Fruit fly (Drosophila melanogaster) whole organism, prepupa: ENCODE measurements around the gene Rrp45.

Experiments used
- CG10669 ChIP-seq: fragments of 200-800 bp; sonication (Bioruptor generic); optimal IDR thresholded peaks from 3 replicates; lab custom pipeline; 2018; ENCODE audit warnings: missing biosample characterization, mild to moderate bottlenecking, missing genetic modification characterization, moderate library complexity
- CG1621 ChIP-seq: fragments of 200-800 bp; sonication (Bioruptor generic); optimal IDR thresholded peaks from 3 replicates; lab custom pipeline; 2018; ENCODE audit warnings: missing biosample characterization, mild to moderate bottlenecking, missing genetic modification characterization
- CG16779 ChIP-seq: fragments of 200-800 bp; sonication (Bioruptor generic); optimal IDR thresholded peaks from 3 replicates; lab custom pipeline; 2017; ENCODE audit warnings: missing biosample characterization, mild to moderate bottlenecking, missing genetic modification characterization
- CG3032 ChIP-seq: fragments of 200-800 bp; optimal IDR thresholded peaks from 2 replicates; lab custom pipeline; 2019; ENCODE audit warnings: missing biosample characterization, mild to moderate bottlenecking, missing genetic modification characterization, moderate library complexity
- CG31627 ChIP-seq: fragments of 200-800 bp; sonication (Bioruptor generic); optimal IDR thresholded peaks from 3 replicates; lab custom pipeline; 2016; ENCODE audit warnings: missing biosample characterization, missing genetic modification characterization
- CG32006 ChIP-seq: fragments of 200-800 bp; sonication (Bioruptor generic); optimal IDR thresholded peaks from 3 replicates; lab custom pipeline; 2017; ENCODE audit warnings: missing biosample characterization, mild to moderate bottlenecking, missing genetic modification characterization
- CG34406 ChIP-seq: fragments of 200-800 bp; sonication (Bioruptor generic); optimal IDR thresholded peaks from 3 replicates; lab custom pipeline; 2016; ENCODE audit warnings: missing biosample characterization, missing genetic modification characterization
- CG3919 ChIP-seq: fragments of 200-800 bp; sonication (Bioruptor generic); optimal IDR thresholded peaks from 3 replicates; lab custom pipeline; 2016; ENCODE audit warnings: missing biosample characterization, missing genetic modification characterization
- CG4318 ChIP-seq: fragments of 200-800 bp; sonication (Bioruptor generic); optimal IDR thresholded peaks from 3 replicates; lab custom pipeline; 2017; ENCODE audit warnings: missing biosample characterization, mild to moderate bottlenecking, missing genetic modification characterization
- CG6163 ChIP-seq: fragments of 200-800 bp; sonication (Bioruptor generic); IDR thresholded peaks from 3 replicates; pipeline ENCODE4 v1.3.6; 2022; ENCODE audit warnings: missing biosample characterization, missing genetic modification characterization
- CG6276 ChIP-seq: fragments of 200-800 bp; sonication (Bioruptor generic); optimal IDR thresholded peaks from 2 replicates; lab custom pipeline; 2017; ENCODE audit warnings: missing biosample characterization, mild to moderate bottlenecking, missing genetic modification characterization
- CG6808 ChIP-seq: fragments of 200-800 bp; sonication (Bioruptor generic); optimal IDR thresholded peaks from 3 replicates; lab custom pipeline; 2017; ENCODE audit warnings: missing biosample characterization, missing genetic modification characterization, mild to moderate bottlenecking, moderate library complexity, missing genetic modification reagents
- CG6854 ChIP-seq: fragments of 200-800 bp; sonication (Bioruptor generic); optimal IDR thresholded peaks from 2 replicates; lab custom pipeline; 2017; ENCODE audit warnings: missing biosample characterization, mild to moderate bottlenecking, missing genetic modification characterization
- CG8119 ChIP-seq: fragments of 200-800 bp; sonication (Bioruptor generic); IDR thresholded peaks from 3 replicates; pipeline ENCODE4 v1.3.6; 2022; ENCODE audit warnings: missing biosample characterization, missing genetic modification characterization
- CG8632 ChIP-seq: fragments of 200-800 bp; sonication (Bioruptor generic); optimal IDR thresholded peaks from 3 replicates; lab custom pipeline; 2016; ENCODE audit warnings: missing biosample characterization, missing genetic modification characterization
- CG9139 ChIP-seq: fragments of 200-800 bp; sonication (Bioruptor generic); optimal IDR thresholded peaks from 3 replicates; lab custom pipeline; 2017; ENCODE audit warnings: missing biosample characterization, mild to moderate bottlenecking, missing genetic modification characterization
- Eip75B ChIP-seq: fragments of 200-800 bp; sonication (Bioruptor generic); optimal IDR thresholded peaks from 3 replicates; lab custom pipeline; 2016; ENCODE audit warnings: missing biosample characterization, missing genetic modification characterization
- Eip78C ChIP-seq: fragments of 200-800 bp; sonication (Bioruptor generic); peaks from one replicate; lab custom pipeline; 2016; ENCODE audit warnings: missing biosample characterization, missing genetic modification characterization
- Ets21C ChIP-seq: fragments of 200-800 bp; sonication (Bioruptor generic); optimal IDR thresholded peaks from 3 replicates; lab custom pipeline; 2016; ENCODE audit warnings: missing biosample characterization, missing genetic modification characterization
- Ets96B ChIP-seq: fragments of 200-800 bp; optimal IDR thresholded peaks from 2 replicates; lab custom pipeline; 2019; ENCODE audit warnings: missing biosample characterization, mild to moderate bottlenecking, missing genetic modification characterization, moderate library complexity
- Hr4 ChIP-seq: fragments of 200-800 bp; sonication (Bioruptor generic); optimal IDR thresholded peaks from 3 replicates; lab custom pipeline; 2016; ENCODE audit warnings: missing biosample characterization, missing genetic modification characterization
- Lpt ChIP-seq: fragments of 200-800 bp; sonication (Bioruptor generic); optimal IDR thresholded peaks from 3 replicates; lab custom pipeline; 2016; ENCODE audit warnings: missing biosample characterization, missing genetic modification characterization
- Met ChIP-seq: fragments of 200-800 bp; sonication (Bioruptor generic); optimal IDR thresholded peaks from 3 replicates; lab custom pipeline; 2016; ENCODE audit warnings: missing biosample characterization, missing genetic modification characterization
- OdsH ChIP-seq: fragments of 200-800 bp; sonication (Bioruptor generic); optimal IDR thresholded peaks from 3 replicates; lab custom pipeline; 2016; ENCODE audit warnings: missing biosample characterization, missing genetic modification characterization
- Sox14 ChIP-seq: fragments of 200-800 bp; sonication (Bioruptor generic); optimal IDR thresholded peaks from 3 replicates; lab custom pipeline; 2016; ENCODE audit warnings: missing biosample characterization, missing genetic modification characterization
- achi ChIP-seq: fragments of 200-800 bp; sonication (Bioruptor generic); optimal IDR thresholded peaks from 3 replicates; lab custom pipeline; 2016; ENCODE audit warnings: missing biosample characterization, missing genetic modification characterization
- dsx ChIP-seq: fragments of 200-800 bp; optimal IDR thresholded peaks from 3 replicates; lab custom pipeline; 2019; ENCODE audit warnings: missing biosample characterization, mild to moderate bottlenecking, missing genetic modification characterization, moderate library complexity; ENCODE audit not compliant: poor library complexity, severe bottlenecking
- eg ChIP-seq: fragments of 200-800 bp; sonication (Bioruptor generic); IDR thresholded peaks from 3 replicates; pipeline ENCODE4 v1.3.6; 2022; ENCODE audit warnings: missing biosample characterization, missing genetic modification characterization
- esn ChIP-seq: fragments of 200-800 bp; sonication (Bioruptor generic); optimal IDR thresholded peaks from 2 replicates; lab custom pipeline; 2016; ENCODE audit warnings: missing biosample characterization, mild to moderate bottlenecking, missing genetic modification characterization, moderate library complexity
- fd59A ChIP-seq: fragments of 200-800 bp; sonication (Bioruptor generic); optimal IDR thresholded peaks from 2 replicates; lab custom pipeline; 2017; ENCODE audit warnings: missing biosample characterization, mild to moderate bottlenecking, missing genetic modification characterization, missing genetic modification reagents
- fd85E ChIP-seq: fragments of 200-800 bp; sonication (Bioruptor generic); optimal IDR thresholded peaks from 3 replicates; lab custom pipeline; 2016; ENCODE audit warnings: missing biosample characterization, missing genetic modification characterization
- fkh ChIP-seq: fragments of 200-800 bp; sonication (Bioruptor generic); optimal IDR thresholded peaks from 3 replicates; lab custom pipeline; 2017; ENCODE audit warnings: missing biosample characterization, mild to moderate bottlenecking, missing genetic modification characterization, moderate library complexity
- lz ChIP-seq: fragments of 200-800 bp; sonication (Bioruptor generic); optimal IDR thresholded peaks from 3 replicates; lab custom pipeline; 2016; ENCODE audit warnings: missing biosample characterization, missing genetic modification characterization
- net ChIP-seq: fragments of 200-800 bp; sonication (Bioruptor generic); optimal IDR thresholded peaks from 3 replicates; lab custom pipeline; 2016; ENCODE audit warnings: missing biosample characterization, missing genetic modification characterization
- pdm3 ChIP-seq: fragments of 200-800 bp; sonication (Bioruptor generic); optimal IDR thresholded peaks from 3 replicates; lab custom pipeline; 2016; ENCODE audit warnings: missing biosample characterization, missing genetic modification characterization
- salr ChIP-seq, 2 experiments: fragments of 200-800 bp; sonication (Bioruptor generic); optimal IDR thresholded peaks; 3 replicates each; lab custom pipeline; 2016 to 2018; ENCODE audit warnings: missing biosample characterization in 2 of 2, missing genetic modification characterization in 2 of 2, mild to moderate bottlenecking in 1 of 2
- ss ChIP-seq, 2 experiments: fragments of 200-800 bp; sonication (Bioruptor generic); optimal IDR thresholded peaks; 2 replicates in 1 of 2; 3 replicates in 1 of 2; lab custom pipeline; 2017 to 2018; ENCODE audit warnings: mild to moderate bottlenecking in 2 of 2, missing biosample characterization in 2 of 2, missing genetic modification characterization in 2 of 2, moderate library complexity in 1 of 2
- svp ChIP-seq: fragments of 200-800 bp; sonication (Bioruptor generic); peaks from one replicate; lab custom pipeline; 2016; ENCODE audit warnings: missing biosample characterization, missing genetic modification characterization
- topi ChIP-seq: fragments of 200-800 bp; sonication (Bioruptor generic); optimal IDR thresholded peaks from 3 replicates; lab custom pipeline; 2016; ENCODE audit warnings: missing biosample characterization, missing genetic modification characterization

Rrp45 gene

DNA sequence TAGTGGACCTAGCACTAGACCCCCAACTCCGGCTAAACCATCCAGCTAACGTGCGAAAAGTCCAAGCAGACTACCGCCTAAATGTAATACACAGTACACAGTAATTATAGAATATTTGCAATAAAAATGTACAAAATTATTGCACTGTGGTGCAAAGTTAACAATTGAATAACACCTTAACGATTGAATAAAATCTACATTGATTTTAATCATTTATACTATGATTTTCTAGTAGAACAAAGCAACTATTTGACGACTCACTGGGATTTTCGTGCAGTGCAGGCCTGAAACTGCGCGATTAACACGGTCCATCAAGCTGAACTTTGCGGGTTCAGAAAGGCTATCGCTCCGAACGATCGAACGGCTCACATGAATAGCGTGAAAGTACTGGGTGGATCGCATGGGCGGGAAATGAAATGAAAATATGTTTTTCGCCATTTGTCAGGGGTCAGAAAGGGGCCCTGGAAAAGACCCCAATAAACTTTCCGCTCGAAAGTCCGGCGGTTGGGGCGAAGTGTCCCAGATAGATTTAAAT lies 12.9 kb downstream of the Rrp45 start:
- peak; percentile 28 for TF ChIP-seq topi (GFP tag; lab: Kevin White, UChicago)
- TF ChIP-seq OdsH (GFP tag; lab: Kevin White, UChicago), result no peak
- TF ChIP-seq Ets96B (tag; lab: Kevin White, UChicago), result peak; percentile 3
- peak; percentile 96 for TF ChIP-seq svp (GFP tag; lab: Kevin White, UChicago)
- peak; percentile 25 for TF ChIP-seq dsx (GFP tag; lab: Kevin White, UChicago)
- TF ChIP-seq achi, result peak; percentile 9
- peak; percentile 3 for TF ChIP-seq CG3032 (tag; lab: Kevin White, UChicago)
- TF ChIP-seq Eip78C, result peak; percentile 76
- peak; percentile 13 for TF ChIP-seq CG10669 (GFP tag; lab: Kevin White, UChicago)
- TF ChIP-seq Hr4 (GFP tag; lab: Kevin White, UChicago), result peak; percentile 29
- 0 out of 3 replicates have a peak, but pooled peaks have one; percentile 39 for TF ChIP-seq CG8119 (GFP tag; lab: Robert Waterston, UW)
- peak; percentile 28; the same call in 1 of the 3 replicates for TF ChIP-seq eg (GFP tag; lab: Robert Waterston, UW)
- peak; percentile 56 for TF ChIP-seq CG32006 (GFP tag; lab: Kevin White, UChicago)
- peak in 1 of 2 experiments; percentile 0 for TF ChIP-seq salr (GFP tag; optimal IDR thresholded peaks at IDR 0.05; lab: Kevin White, UChicago)
- no peak for TF ChIP-seq CG4318 (GFP tag; lab: Kevin White, UChicago)
- TF ChIP-seq pdm3 (GFP tag; lab: Kevin White, UChicago), result peak; percentile 32
- TF ChIP-seq CG3919 (GFP tag; lab: Kevin White, UChicago), result peak; percentile 22
- TF ChIP-seq Sox14 (GFP tag; lab: Kevin White, UChicago), result no peak
- TF ChIP-seq CG16779 (tag; lab: Kevin White, UChicago), result no peak
- no peak for TF ChIP-seq Eip75B
- TF ChIP-seq CG31627, result no peak
- TF ChIP-seq CG6854 (GFP tag; lab: Kevin White, UChicago), result no peak
- TF ChIP-seq CG6276, result peak; percentile 40

DNA sequence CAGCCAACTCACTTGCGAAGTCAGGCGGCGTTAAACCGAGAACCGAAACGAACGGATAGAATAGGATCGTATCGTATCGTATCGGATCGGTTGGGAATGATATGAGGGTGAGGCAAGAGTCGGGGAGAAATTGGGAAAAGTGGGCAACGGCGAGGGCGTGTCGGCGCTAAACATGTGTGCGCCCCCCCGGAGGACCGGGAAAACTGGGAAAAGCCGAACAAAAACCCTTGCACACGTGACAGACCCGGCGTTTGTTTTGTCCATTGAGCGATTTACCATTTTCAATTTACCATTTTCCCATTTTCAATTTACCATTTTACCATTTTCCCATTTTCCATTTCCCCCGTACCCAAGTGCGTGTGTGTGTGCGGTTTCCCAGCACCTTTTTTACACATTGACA lies 16.0 kb downstream of the Rrp45 start:
- TF ChIP-seq fd59A (GFP tag; lab: Kevin White, UChicago) (no peak), CG32006 (GFP tag; lab: Kevin White, UChicago) (no peak), topi (GFP tag; lab: Kevin White, UChicago) (no peak), pdm3 (GFP tag; lab: Kevin White, UChicago) (no peak), fd85E (GFP tag; lab: Kevin White, UChicago) (no peak)

DNA sequence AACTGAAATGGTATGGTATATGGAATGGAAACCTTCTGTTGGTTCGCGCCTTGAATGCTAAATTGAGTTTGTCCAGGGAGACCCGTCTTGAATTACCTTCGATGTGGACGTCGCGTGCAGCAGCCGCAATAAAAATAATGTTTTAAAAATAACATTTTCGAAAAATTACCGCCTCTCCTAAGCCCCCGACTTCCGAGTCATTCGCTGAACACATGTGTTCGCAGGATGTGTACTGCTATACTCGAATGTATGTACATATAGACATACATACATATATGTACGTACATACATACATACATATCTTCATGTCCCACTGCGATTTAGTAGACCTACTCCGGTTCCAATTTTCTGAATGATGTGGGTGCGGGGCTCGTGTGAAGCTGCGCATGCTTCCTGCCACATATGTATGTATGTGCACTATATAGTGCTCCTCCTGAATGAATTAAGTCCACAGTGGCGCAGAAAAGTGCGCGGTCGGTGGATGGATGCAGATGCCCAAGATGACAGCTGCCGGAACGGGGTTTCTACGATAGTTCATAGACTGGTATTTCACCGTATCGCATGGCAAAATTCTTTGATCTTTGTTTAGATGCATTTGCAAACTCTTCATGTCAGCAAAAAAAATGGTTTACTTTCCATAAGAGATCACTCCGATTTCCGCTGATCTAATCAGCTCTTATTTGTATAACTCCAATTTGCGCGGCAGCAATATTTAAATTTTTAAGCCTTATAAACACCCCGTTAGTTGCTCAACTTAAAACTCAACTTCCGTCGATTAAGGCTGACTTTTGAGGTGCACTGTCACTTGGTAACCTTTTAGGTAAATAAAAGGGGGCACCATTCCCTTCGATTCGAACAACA lies 16.6 kb downstream of the Rrp45 start:
- TF ChIP-seq CG6854 (GFP tag; lab: Kevin White, UChicago), result no peak
- peak in 1 of 2 experiments; percentile 32 for TF ChIP-seq ss (GFP tag; optimal IDR thresholded peaks at IDR 0.05; lab: Kevin White, UChicago)
- no peak for TF ChIP-seq net
- no peak for TF ChIP-seq CG9139 (GFP tag; lab: Kevin White, UChicago)
- TF ChIP-seq CG4318 (GFP tag; lab: Kevin White, UChicago), result no peak
- no peak for TF ChIP-seq fkh (GFP tag; lab: Kevin White, UChicago)

DNA sequence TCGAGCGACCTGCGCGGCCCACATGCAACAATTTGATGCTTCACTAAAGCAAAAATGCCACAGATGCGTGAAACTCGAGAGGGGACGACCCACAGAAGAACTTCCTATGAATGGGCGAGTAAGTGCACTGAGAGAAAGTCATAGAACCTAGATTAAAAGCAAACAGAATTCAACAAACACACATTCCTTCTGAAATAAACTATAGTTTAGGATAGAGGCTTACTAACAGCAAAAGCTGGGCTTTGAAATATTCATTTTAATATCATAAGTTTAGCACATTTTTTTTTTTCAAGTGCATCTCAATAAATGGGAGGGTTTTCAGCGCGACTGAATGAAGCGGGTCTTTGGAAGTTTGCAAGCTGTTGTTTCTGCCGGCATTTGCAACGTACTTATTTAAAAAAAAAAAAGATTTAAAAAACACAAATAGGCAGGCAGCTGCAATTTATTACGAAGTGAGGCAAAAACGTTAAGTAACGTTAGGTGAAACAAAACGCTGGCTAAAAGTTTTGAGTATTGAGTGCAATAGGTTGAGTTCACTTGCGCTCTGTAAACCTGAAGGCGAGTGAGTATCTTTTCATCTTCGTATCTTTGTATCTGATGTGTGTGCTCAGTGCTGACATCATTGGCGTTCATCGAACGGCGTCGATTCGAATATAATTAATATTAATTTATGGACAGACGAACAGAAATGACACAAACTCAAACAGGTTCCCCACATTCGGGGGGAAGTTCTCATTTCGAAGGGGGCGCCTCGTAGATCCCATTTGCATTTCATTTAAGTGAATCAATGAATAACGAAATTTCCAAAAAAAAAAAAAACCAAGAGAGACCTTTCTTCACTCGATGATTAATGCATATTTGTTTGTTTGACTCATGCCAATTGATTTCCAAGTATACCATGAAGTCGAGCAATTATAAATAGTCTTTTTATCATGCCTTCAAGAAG lies 17.9 kb downstream of the Rrp45 start:
- TF ChIP-seq CG6808 (peak; percentile 69), Ets21C (GFP tag; lab: Kevin White, UChicago) (no peak), Eip75B (peak; percentile 65), fd59A (GFP tag; lab: Kevin White, UChicago) (peak; percentile 0), Met (GFP tag; lab: Kevin White, UChicago) (peak; percentile 39), CG32006 (GFP tag; lab: Kevin White, UChicago) (peak; percentile 27), Eip78C (peak; percentile 91), esn (peak; percentile 26), CG3032 (tag; lab: Kevin White, UChicago) (peak; percentile 72), CG6163 (GFP tag; lab: Robert Waterston, UW) (peak; percentile 92), Lpt (GFP tag; lab: Kevin White, UChicago) (peak; percentile 22), CG34406 (peak; percentile 41), CG1621 (tag; lab: Kevin White, UChicago) (peak; percentile 37), dsx (GFP tag; lab: Kevin White, UChicago) (peak; percentile 63), lz (GFP tag; lab: Kevin White, UChicago) (peak; percentile 21), pdm3 (GFP tag; lab: Kevin White, UChicago) (peak; percentile 52), svp (GFP tag; lab: Kevin White, UChicago) (peak; percentile 84), CG8632 (GFP tag; lab: Kevin White, UChicago) (peak; percentile 2)
